Fruit fly (Drosophila melanogaster) S2 (cell line): Measurements from ENCODE around the gene CG10561.
A peak's percentile ranks its signal among the peaks of the same experiment; 100 is the strongest.

Experiments
- CG8478 ChIP-seq: fragments of >200 bp; optimal IDR thresholded peaks from 2 replicates; lab custom pipeline; 2018
- CTCF ChIP-seq, 2 experiments: fragments of >200 bp; optimal IDR thresholded peaks; 2 replicates each; lab custom pipeline; 2018

CG10561 gene

DNA sequence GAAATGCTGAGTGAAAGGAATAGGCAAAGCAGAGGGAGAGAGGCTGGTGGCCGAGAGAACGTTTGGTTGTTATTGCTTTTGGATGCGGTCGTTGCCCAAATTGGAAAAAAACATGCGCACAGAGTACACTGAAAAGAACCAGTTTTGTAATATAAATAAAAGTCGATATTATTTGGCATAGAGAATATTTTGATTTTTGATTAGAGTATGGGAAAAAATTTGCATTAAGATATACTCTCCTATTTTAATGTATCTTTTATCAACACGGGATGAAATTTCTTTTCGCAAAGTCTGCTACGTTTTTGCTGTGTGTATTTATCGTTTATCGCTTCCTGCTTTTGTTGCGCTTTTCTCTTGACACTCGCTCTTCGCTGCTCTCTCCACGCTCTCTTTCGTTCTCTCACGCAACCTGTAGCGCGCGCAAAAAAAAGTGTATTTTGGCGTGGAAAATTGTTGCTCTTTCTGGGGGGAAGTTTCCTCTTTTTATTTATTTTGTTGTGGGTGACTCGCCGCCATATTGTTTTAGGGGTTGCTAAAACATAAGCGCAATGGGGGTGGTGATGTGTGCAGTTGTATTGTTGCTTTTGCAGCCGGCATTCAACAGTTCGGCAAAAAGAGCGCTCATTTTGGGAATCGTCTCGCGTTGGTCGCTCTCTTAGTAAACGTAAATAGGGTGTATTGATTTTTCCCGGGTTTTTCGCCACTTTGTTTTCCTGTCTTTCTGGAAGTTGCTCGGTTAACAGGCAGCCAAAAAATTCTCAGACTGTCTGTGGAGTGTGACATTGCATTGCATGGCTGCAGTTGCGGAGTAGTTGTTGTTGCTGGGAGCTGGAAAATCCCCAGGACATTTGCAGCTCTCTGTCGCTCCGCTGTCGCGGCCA lies 51.0 kb downstream of the CG10561 start:
- TF ChIP-seq CTCF (optimal IDR thresholded peaks at IDR 0.05; lab: Kevin White, UChicago), result no peak
- TF ChIP-seq CG8478, result no peak

DNA sequence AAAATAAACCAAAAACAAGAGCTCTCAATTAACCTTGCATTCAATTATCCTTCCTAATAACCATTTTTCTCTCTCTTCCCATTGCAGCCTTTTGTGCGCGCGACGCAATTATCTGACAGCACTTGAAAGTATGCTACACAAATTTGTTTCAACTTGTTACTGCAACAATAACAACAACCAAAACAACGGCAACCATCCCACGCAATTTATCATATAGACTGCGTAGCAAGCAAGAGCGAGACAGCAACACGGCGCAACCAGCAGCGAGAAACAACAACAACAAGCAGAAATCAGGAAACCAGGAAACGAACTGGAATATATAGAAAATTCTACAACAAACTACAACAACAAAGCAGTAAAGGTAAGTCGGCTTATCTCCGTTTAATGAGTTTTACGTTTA lies 51.8 kb downstream of the CG10561 start:
- TF ChIP-seq CG8478 (no peak), CTCF (optimal IDR thresholded peaks at IDR 0.05; lab: Kevin White, UChicago) (peak; percentile 0 to 12)
